Fruit fly (Drosophila melanogaster): ENCODE data around the gene CG13599.

Gene CG13599

dm6 chr3R:23958091-23958838 lies 26.8 kb downstream of the CG13599 start, which contains the start of the genes GluProRS and AP-1sigma (continued):
- TF ChIP-seq CG9437 (GFP tag; optimal IDR thresholded peaks at IDR 0.05): peak; percentile 72
- peak; percentile 76; the same call in 1 of the 2 replicates for TF ChIP-seq tna (GFP tag; IDR thresholded peaks at IDR 0.05; ENCODE audit: partially characterized antibody)
- TF ChIP-seq run (tag; optimal IDR thresholded peaks at IDR 0.05): peak; percentile 39
- peak; percentile 89; the same call in 1 of the 2 replicates for TF ChIP-seq CG32767 (GFP tag; IDR thresholded peaks at IDR 0.05)
- TF ChIP-seq CG15601 (tag; optimal IDR thresholded peaks at IDR 0.05): peak; percentile 74
- TF ChIP-seq Deaf1 (tag; optimal IDR thresholded peaks at IDR 0.05): peak; percentile 65
- TF ChIP-seq br (optimal IDR thresholded peaks at IDR 0.05): no peak
- peak; percentile 75 for TF ChIP-seq aop (GFP tag; IDR thresholded peaks at IDR 0.05)
- no peak for TF ChIP-seq Hmx (GFP tag; optimal IDR thresholded peaks at IDR 0.05)
- peak; percentile 92 for TF ChIP-seq CG1603 (tag; optimal IDR thresholded peaks at IDR 0.05)
- TF ChIP-seq tin (GFP tag; optimal IDR thresholded peaks at IDR 0.05): peak; percentile 94
- peak; percentile 21 to 76 for TF ChIP-seq tll (GFP tag; optimal IDR thresholded peaks at IDR 0.05)
- peak; percentile 95 for TF ChIP-seq CG17328 (GFP tag; IDR thresholded peaks at IDR 0.05)
- peak; percentile 97 for TF ChIP-seq CG11247 (GFP tag; IDR thresholded peaks at IDR 0.05)
- TF ChIP-seq CG3407 (GFP tag; optimal IDR thresholded peaks at IDR 0.05): peak; percentile 83
- peak; percentile 92 for TF ChIP-seq bcd (GFP tag; optimal IDR thresholded peaks at IDR 0.05)
- peak; percentile 93 for TF ChIP-seq Oaz (GFP tag; IDR thresholded peaks at IDR 0.05)
- TF ChIP-seq CG13287 (GFP tag; IDR thresholded peaks at IDR 0.05; ENCODE audit: partially characterized antibody): peak; percentile 96
- no peak for TF ChIP-seq Hr39 (optimal IDR thresholded peaks at IDR 0.05)
- no peak for TF ChIP-seq CG7745 (tag; optimal IDR thresholded peaks at IDR 0.05)
- TF ChIP-seq chif (GFP tag; optimal IDR thresholded peaks at IDR 0.05): peak; percentile 73 to 88
- TF ChIP-seq dm (GFP tag; optimal IDR thresholded peaks at IDR 0.05): peak; percentile 79
- TF ChIP-seq CG7357 (GFP tag; IDR thresholded peaks at IDR 0.05): peak; percentile 91
- peak; percentile 94 for TF ChIP-seq al (GFP tag; IDR thresholded peaks at IDR 0.05)
- peak; percentile 69 for TF ChIP-seq CG8089 (GFP tag; optimal IDR thresholded peaks at IDR 0.05)
- peak; percentile 51 for TF ChIP-seq kni (GFP tag; optimal IDR thresholded peaks at IDR 0.05)
- peak; percentile 90 for TF ChIP-seq CG11696 (GFP tag; IDR thresholded peaks at IDR 0.05)
- TF ChIP-seq CG6654 (GFP tag; optimal IDR thresholded peaks at IDR 0.05): peak; percentile 42
- TF ChIP-seq CG6272 (GFP tag; IDR thresholded peaks at IDR 0.05): peak; percentile 95
- TF ChIP-seq Hmr (GFP tag; optimal IDR thresholded peaks at IDR 0.05): peak; percentile 86
- peak; percentile 92 for TF ChIP-seq CG2889 (GFP tag; IDR thresholded peaks at IDR 0.05)
- TF ChIP-seq CrebB (tag; optimal IDR thresholded peaks at IDR 0.05): peak; percentile 67
- TF ChIP-seq CG6854 (GFP tag; optimal IDR thresholded peaks at IDR 0.05): no peak
- peak; percentile 89 for TF ChIP-seq wdn (GFP tag; IDR thresholded peaks at IDR 0.05)
- TF ChIP-seq sob (GFP tag; IDR thresholded peaks at IDR 0.05): peak; percentile 96
- peak; percentile 79 for TF ChIP-seq CG4854 (GFP tag; optimal IDR thresholded peaks at IDR 0.05)
- peak in 1 of 2 experiments; percentile 30 for TF ChIP-seq insv (GFP tag; optimal IDR thresholded peaks at IDR 0.05)
- TF ChIP-seq Drgx (GFP tag; IDR thresholded peaks at IDR 0.05): peak; percentile 92
- TF ChIP-seq crol (GFP tag; IDR thresholded peaks at IDR 0.05): peak; percentile 66
- peak; percentile 90 for TF ChIP-seq gsb (GFP tag; IDR thresholded peaks at IDR 0.05)
- TF ChIP-seq zfh2 (GFP tag; optimal IDR thresholded peaks at IDR 0.05): peak; percentile 92
- TF ChIP-seq ro (GFP tag; IDR thresholded peaks at IDR 0.05): peak; percentile 79
- TF ChIP-seq CG14860 (GFP tag; IDR thresholded peaks at IDR 0.05; ENCODE audit: partially characterized antibody): peak; percentile 93
- peak; percentile 67 for TF ChIP-seq da (GFP tag; optimal IDR thresholded peaks at IDR 0.05)
- TF ChIP-seq CG34376 (GFP tag; optimal IDR thresholded peaks at IDR 0.05): peak; percentile 67
- TF ChIP-seq ci (GFP tag; IDR thresholded peaks at IDR 0.05): peak; percentile 96
- TF ChIP-seq Camta (GFP tag; optimal IDR thresholded peaks at IDR 0.05): peak; percentile 80
- peak; percentile 86; the same call in 2 of the 3 replicates for TF ChIP-seq mld (GFP tag; IDR thresholded peaks at IDR 0.05; ENCODE audit: partially characterized antibody)
- TF ChIP-seq CG12299 (tag; optimal IDR thresholded peaks at IDR 0.05): peak; percentile 69
- no peak for TF ChIP-seq pita (GFP tag; optimal IDR thresholded peaks at IDR 0.05)
